Worm (Caenorhabditis elegans): ENCODE results near the gene pam-1.

ce11 chrIV:7542485-7543001 is 8.1 kb downstream of the pam-1 start, which contains the start of gene R05G6.10:
- TF ChIP-seq nhr-21 (tag; optimal IDR thresholded peaks at IDR 0.05), result no peak
- no peak for TF ChIP-seq lsy-2 (tag; optimal IDR thresholded peaks at IDR 0.05)
- no peak for TF ChIP-seq blmp-1 (tag; optimal IDR thresholded peaks at IDR 0.05; ENCODE audit: insufficient read depth)
- no peak for TF ChIP-seq sma-9 (GFP tag; optimal IDR thresholded peaks at IDR 0.05)
- no peak for TF ChIP-seq sma-9 (tag; optimal IDR thresholded peaks at IDR 0.05)
- no peak for TF ChIP-seq lin-39 (tag; optimal IDR thresholded peaks at IDR 0.05)
- TF ChIP-seq C34F6.9 (tag; optimal IDR thresholded peaks at IDR 0.05), result no peak
- no peak for TF ChIP-seq nhr-237 (tag; optimal IDR thresholded peaks at IDR 0.05)
- no peak for TF ChIP-seq skn-1 (tag; optimal IDR thresholded peaks at IDR 0.05)
- TF ChIP-seq unc-55 (GFP tag; optimal IDR thresholded peaks at IDR 0.05), result no peak
- TF ChIP-seq lin-13 (GFP tag; optimal IDR thresholded peaks at IDR 0.05), result no peak

Data from whole organism, L2 larva.